Fruit fly (Drosophila melanogaster): ENCODE data around the gene CG6441.

Gene CG6441

dm6 chr2L:7430313-7430712 is 44.2 kb upstream of the CG6441 start:
- no peak for TF ChIP-seq CG6792 (GFP tag; optimal IDR thresholded peaks at IDR 0.05)
- no peak for TF ChIP-seq net (GFP tag; optimal IDR thresholded peaks at IDR 0.05)
- TF ChIP-seq CG15336 (GFP tag; IDR thresholded peaks at IDR 0.05) = no peak

dm6 chr2L:7431861-7432601 is 42.5 kb upstream of the CG6441 start:
- TF ChIP-seq salr (GFP tag; optimal IDR thresholded peaks at IDR 0.05) (no peak), Eip93F (GFP tag; optimal IDR thresholded peaks at IDR 0.05) (no peak), svp (GFP tag) (peak; percentile 96), Met (GFP tag; optimal IDR thresholded peaks at IDR 0.05) (no peak), vri (GFP tag; optimal IDR thresholded peaks at IDR 0.05) (peak; percentile 62), Sox15 (GFP tag; optimal IDR thresholded peaks at IDR 0.05) (no peak), CG6808 (GFP tag; optimal IDR thresholded peaks at IDR 0.05) (no peak), CG6276 (GFP tag; optimal IDR thresholded peaks at IDR 0.05) (peak; percentile 25), Gug (GFP tag; IDR thresholded peaks at IDR 0.05) (no peak), dac (GFP tag; optimal IDR thresholded peaks at IDR 0.05) (no peak)

dm6 chr2L:7433337-7433956 is 41.1 kb upstream of the CG6441 start, which contains the start of gene CG5958:
Gene CG5958 (minus strand): TSS chr2L:7433516.
- TF ChIP-seq Eip78C (GFP tag) (peak; percentile 66), lz (GFP tag; optimal IDR thresholded peaks at IDR 0.05) (no peak), Ets21C (GFP tag; optimal IDR thresholded peaks at IDR 0.05) (no peak), vri (GFP tag; optimal IDR thresholded peaks at IDR 0.05) (peak; percentile 93), svp (GFP tag) (peak; percentile 99), CG3919 (GFP tag; optimal IDR thresholded peaks at IDR 0.05) (peak; percentile 8), Eip93F (GFP tag; optimal IDR thresholded peaks at IDR 0.05) (peak; percentile 84)

dm6 chr2L:7433957-7434736 is 40.4 kb upstream of the CG6441 start:
- peak; percentile 31 for TF ChIP-seq CG34406 (GFP tag; optimal IDR thresholded peaks at IDR 0.05)
- TF ChIP-seq CG32006 (GFP tag; optimal IDR thresholded peaks at IDR 0.05) = peak; percentile 56
- no peak for TF ChIP-seq fd85E (GFP tag; optimal IDR thresholded peaks at IDR 0.05)
- TF ChIP-seq CG16779 (tag; optimal IDR thresholded peaks at IDR 0.05) = no peak
- TF ChIP-seq Hr38 (GFP tag; optimal IDR thresholded peaks at IDR 0.05) = no peak
- TF ChIP-seq CG11294 (GFP tag; IDR thresholded peaks at IDR 0.05) = no peak
- no peak for TF ChIP-seq Hr39 (GFP tag; optimal IDR thresholded peaks at IDR 0.05)
- peak; percentile 18 for TF ChIP-seq CG10631 (GFP tag; optimal IDR thresholded peaks at IDR 0.05)
- TF ChIP-seq CG31627 (GFP tag; optimal IDR thresholded peaks at IDR 0.05) = no peak
- no peak for TF ChIP-seq ss (GFP tag; optimal IDR thresholded peaks at IDR 0.05)
- TF ChIP-seq salr (GFP tag; optimal IDR thresholded peaks at IDR 0.05) = no peak
- TF ChIP-seq dsx (GFP tag; optimal IDR thresholded peaks at IDR 0.05; ENCODE audit: poor library complexity, severe bottlenecking) = no peak
- TF ChIP-seq CG9139 (GFP tag; optimal IDR thresholded peaks at IDR 0.05) = no peak
- peak; percentile 61 for TF ChIP-seq CG15336 (GFP tag; IDR thresholded peaks at IDR 0.05)
- no peak for TF ChIP-seq Met (GFP tag; optimal IDR thresholded peaks at IDR 0.05)
- peak; percentile 60 for TF ChIP-seq Eip78C (GFP tag)
- TF ChIP-seq CG10669 (GFP tag; optimal IDR thresholded peaks at IDR 0.05) = no peak
- TF ChIP-seq CG7368 (GFP tag; optimal IDR thresholded peaks at IDR 0.05) = no peak
- no peak for TF ChIP-seq CG6792 (GFP tag; optimal IDR thresholded peaks at IDR 0.05)
- no peak for TF ChIP-seq Lpt (GFP tag; optimal IDR thresholded peaks at IDR 0.05)
- peak; percentile 49; the same call in 1 of the 3 replicates for TF ChIP-seq eg (GFP tag; IDR thresholded peaks at IDR 0.05)
- TF ChIP-seq CG11762 (GFP tag; optimal IDR thresholded peaks at IDR 0.05; ENCODE audit: insufficient read depth) = no peak
- TF ChIP-seq OdsH (GFP tag; optimal IDR thresholded peaks at IDR 0.05) = peak; percentile 23
- peak; percentile 11 for TF ChIP-seq Eip75B (GFP tag; optimal IDR thresholded peaks at IDR 0.05)
- TF ChIP-seq topi (GFP tag; optimal IDR thresholded peaks at IDR 0.05) = no peak
- TF ChIP-seq Gug (GFP tag; IDR thresholded peaks at IDR 0.05) = 0 out of 2 replicates have a peak, but pooled peaks have one; percentile 8
- TF ChIP-seq Ets21C (GFP tag; optimal IDR thresholded peaks at IDR 0.05) = no peak
- no peak for TF ChIP-seq Smox (GFP tag; optimal IDR thresholded peaks at IDR 0.05)
- no peak for TF ChIP-seq CG6854 (GFP tag; optimal IDR thresholded peaks at IDR 0.05)
- peak; percentile 74 for TF ChIP-seq vri (GFP tag; optimal IDR thresholded peaks at IDR 0.05)
- TF ChIP-seq spab (GFP tag; optimal IDR thresholded peaks at IDR 0.05) = no peak
- TF ChIP-seq Ets96B (tag; optimal IDR thresholded peaks at IDR 0.05) = peak; percentile 48
